Worm (Caenorhabditis elegans) whole organism, early embryonic: ENCODE data around the gene R13D11.1.

Source experiments
- B0310.2 ChIP-seq: sonication (generic microtip); optimal IDR thresholded peaks from 2 replicates; lab custom pipeline; 2016; ENCODE audit warnings: mild to moderate bottlenecking, missing genetic modification characterization, missing compliant biosample characterization
- F13C5.2 ChIP-seq: sonication (generic microtip); optimal IDR thresholded peaks from 2 replicates; lab custom pipeline; 2017; ENCODE audit warnings: mild to moderate bottlenecking, missing genetic modification characterization, inconsistent platforms, missing compliant biosample characterization
- aly-1 ChIP-seq: sonication (generic microtip); optimal IDR thresholded peaks from 2 replicates; lab custom pipeline; 2016; ENCODE audit warnings: missing genetic modification characterization, missing compliant biosample characterization
- ama-1 ChIP-seq: fragments of 150-350 bp; optimal IDR thresholded peaks from 2 replicates; lab custom pipeline; 2014
- ceh-13 ChIP-seq: fragments of 200-800 bp; sonication (Bioruptor generic); optimal IDR thresholded peaks from 2 replicates; lab custom pipeline; 2018; ENCODE audit warnings: mild to moderate bottlenecking, missing genetic modification characterization, missing compliant biosample characterization
- ceh-36 ChIP-seq: sonication (generic microtip); optimal IDR thresholded peaks from 2 replicates; lab custom pipeline; 2016; ENCODE audit warnings: missing genetic modification characterization, inconsistent platforms, missing compliant biosample characterization
- ets-7 ChIP-seq: sonication (generic microtip); optimal IDR thresholded peaks from 2 replicates; lab custom pipeline; 2016; ENCODE audit warnings: missing genotype, missing genetic modification characterization, missing compliant biosample characterization
- flt-1 ChIP-seq: fragments of 200-800 bp; sonication (Bioruptor generic); IDR thresholded peaks from 2 replicates; pipeline ENCODE4 v1.3.6; 2022; ENCODE audit warnings: missing genetic modification characterization, missing compliant biosample characterization
- hmbx-1 ChIP-seq: sonication (generic microtip); optimal IDR thresholded peaks from 2 replicates; lab custom pipeline; 2016; ENCODE audit warnings: mild to moderate bottlenecking, missing genetic modification characterization, missing compliant biosample characterization
- hmg-4 ChIP-seq: fragments of 200-800 bp; sonication (Bioruptor generic); optimal IDR thresholded peaks from 2 replicates; lab custom pipeline; 2018; ENCODE audit warnings: mild to moderate bottlenecking, missing genetic modification characterization, missing compliant biosample characterization
- hnd-1 ChIP-seq: sonication (generic microtip); optimal IDR thresholded peaks from 2 replicates; lab custom pipeline; 2016; ENCODE audit warnings: missing genetic modification characterization, missing compliant biosample characterization
- pes-1 ChIP-seq: fragments of 200-800 bp; sonication (Bioruptor generic); IDR thresholded peaks from 2 replicates; pipeline ENCODE4 v1.3.6; 2022; ENCODE audit warnings: missing genetic modification reagents, missing genetic modification characterization, missing compliant biosample characterization
- scrt-1 ChIP-seq: fragments of 200-800 bp; sonication (Bioruptor generic); IDR thresholded peaks from 2 replicates; pipeline ENCODE4 v1.3.6; 2022; ENCODE audit warnings: missing genetic modification characterization, missing compliant biosample characterization
- sea-1 ChIP-seq: fragments of 200-800 bp; sonication (Bioruptor generic); conservative IDR thresholded peaks from 2 replicates; pipeline ENCODE4 v1.3.6; 2022; ENCODE audit warnings: missing genetic modification characterization, missing compliant biosample characterization
- tbx-11 ChIP-seq: fragments of 200-800 bp; sonication (Bioruptor generic); IDR thresholded peaks from 2 replicates; pipeline ENCODE4 v1.3.6; 2022; ENCODE audit warnings: missing genetic modification characterization, missing compliant biosample characterization
- tbx-37 ChIP-seq: fragments of 200-800 bp; sonication (Bioruptor generic); conservative IDR thresholded peaks from 2 replicates; pipeline ENCODE4 v1.3.6; 2022; ENCODE audit warnings: missing genetic modification reagents, missing genetic modification characterization, missing compliant biosample characterization
- tra-4 ChIP-seq: sonication (generic microtip); optimal IDR thresholded peaks from 2 replicates; lab custom pipeline; 2017; ENCODE audit warnings: missing genetic modification characterization, missing compliant biosample characterization

The R13D11.1 gene

DNA sequence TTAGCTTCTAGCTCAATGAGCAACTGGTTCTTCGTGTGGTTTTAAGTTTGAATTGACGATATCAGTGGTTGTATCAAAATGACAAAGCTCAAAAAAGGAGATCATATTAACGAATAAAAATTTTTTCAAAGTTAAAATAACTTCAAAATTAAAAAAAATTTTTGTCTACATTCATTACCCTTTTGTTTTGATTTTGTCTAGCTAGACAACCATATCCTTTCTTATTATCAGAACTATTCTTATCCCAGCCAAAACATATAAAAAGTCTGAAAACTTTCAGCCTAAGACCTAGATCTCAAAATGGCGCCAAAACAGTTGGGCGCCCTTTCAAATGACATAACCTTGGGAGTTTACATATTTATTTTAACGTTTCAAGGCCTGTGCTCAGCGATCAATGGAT lies at the start of gene R13D11.1:
TSS of gene R13D11.1 (plus strand) at position 301 of the 400 bp plus-strand sequence.
- TF ChIP-seq hmbx-1 (tag; lab: Kevin White, UChicago) (no peak), hnd-1 (tag; lab: Kevin White, UChicago) (no peak), sea-1 (GFP tag; lab: Robert Waterston, UW) (no peak), scrt-1 (GFP tag; lab: Robert Waterston, UW) (no peak), pes-1 (no peak)

DNA sequence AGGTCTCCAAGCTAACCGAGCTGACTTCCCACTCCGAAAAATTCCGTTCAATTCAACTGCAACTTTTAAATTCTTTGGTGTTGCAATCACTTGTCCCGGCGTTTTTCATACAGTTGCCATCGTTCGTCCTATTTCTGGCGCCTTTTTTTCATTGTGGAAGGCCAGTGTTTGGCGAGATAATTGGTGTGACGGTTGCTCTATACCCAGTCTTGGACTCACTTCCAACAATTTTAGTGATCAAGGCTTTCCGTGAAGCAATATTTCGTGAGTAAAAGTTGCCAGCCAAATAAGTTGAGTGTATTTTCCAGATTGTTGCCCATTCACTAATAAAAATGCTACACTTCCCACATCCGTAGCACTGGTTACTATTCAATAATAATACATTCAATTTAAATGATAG lies 45.1 kb upstream of the R13D11.1 start:
- TF ChIP-seq tra-4 (tag; lab: Kevin White, UChicago) (no peak), scrt-1 (GFP tag; lab: Robert Waterston, UW) (no peak), hmg-4 (GFP tag; lab: Kevin White, UChicago) (no peak), B0310.2 (tag; lab: Kevin White, UChicago) (no peak), ceh-36 (tag; lab: Kevin White, UChicago) (no peak), aly-1 (no peak), ceh-13 (GFP tag; lab: Kevin White, UChicago) (no peak), tbx-37 (GFP tag; lab: Robert Waterston, UW) (no peak), hmbx-1 (tag; lab: Kevin White, UChicago) (no peak), hnd-1 (tag; lab: Kevin White, UChicago) (no peak)

DNA sequence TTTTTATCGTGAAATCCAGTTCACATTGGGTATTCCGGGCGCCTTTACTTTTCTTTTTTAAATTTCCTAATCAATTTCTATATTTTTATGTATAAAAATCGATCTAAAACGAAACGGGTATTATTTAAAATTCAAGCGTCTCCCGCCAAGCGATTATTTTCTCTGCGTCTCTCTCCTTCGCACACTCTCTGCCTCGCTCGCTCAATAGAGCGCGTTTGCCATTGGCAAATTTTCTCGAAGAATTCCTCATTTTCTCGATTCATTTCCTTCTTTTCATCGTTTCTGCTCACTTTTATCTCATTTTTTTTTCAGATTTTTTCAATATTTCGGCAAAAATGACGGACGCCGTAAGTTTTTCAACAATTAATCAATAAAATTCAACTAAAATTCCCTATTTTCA lies 44.0 kb upstream of the R13D11.1 start, which contains the start of gene sti-1:
TSS of gene sti-1 (plus strand) at position 263 of the 400 bp plus-strand sequence.
- TF ChIP-seq F13C5.2 (tag; lab: Kevin White, UChicago) (peak; percentile 34), scrt-1 (GFP tag; lab: Robert Waterston, UW) (no peak)

DNA sequence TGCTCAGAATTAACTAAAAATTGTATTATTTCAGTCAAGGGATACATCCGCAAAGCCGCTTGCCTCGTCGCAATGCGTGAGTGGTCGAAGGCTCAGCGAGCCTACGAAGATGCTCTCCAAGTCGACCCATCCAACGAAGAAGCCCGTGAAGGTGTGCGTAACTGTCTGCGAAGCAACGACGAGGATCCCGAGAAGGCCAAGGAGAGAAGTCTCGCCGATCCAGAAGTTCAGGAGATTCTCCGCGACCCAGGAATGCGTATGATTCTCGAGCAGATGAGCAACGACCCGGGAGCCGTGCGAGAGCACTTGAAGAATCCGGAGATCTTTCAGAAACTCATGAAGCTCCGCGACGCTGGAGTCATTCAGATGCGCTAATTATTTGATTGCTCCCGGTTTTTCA lies 42.9 kb upstream of the R13D11.1 start:
- no peak for TF ChIP-seq sea-1 (GFP tag; lab: Robert Waterston, UW)
- no peak for TF ChIP-seq hnd-1 (tag; lab: Kevin White, UChicago)
- TF ChIP-seq pes-1: no peak
- TF ChIP-seq tbx-37 (GFP tag; lab: Robert Waterston, UW): no peak
- no peak for TF ChIP-seq scrt-1 (GFP tag; lab: Robert Waterston, UW)
- no peak for TF ChIP-seq flt-1 (GFP tag; lab: Robert Waterston, UW)
- TF ChIP-seq B0310.2 (tag; lab: Kevin White, UChicago): no peak
- no peak for TF ChIP-seq aly-1
- TF ChIP-seq ama-1 (lab: Kevin White, UChicago): no peak

- TF ChIP-seq sea-1 (GFP tag; lab: Robert Waterston, UW) (0 out of 2 replicates have a peak, but pooled peaks have one; percentile 44), B0310.2 (tag; lab: Kevin White, UChicago) (no peak), tbx-11 (GFP tag; lab: Robert Waterston, UW) (no peak), hnd-1 (tag; lab: Kevin White, UChicago) (no peak)
Observed at ce11 chrV:774875-775359, 42.4 kb upstream of the R13D11.1 start, which contains the start of gene srbc-58. Gene srbc-58 (plus strand): TSS chrV:774995.

- TF ChIP-seq tbx-37 (GFP tag; lab: Robert Waterston, UW): no peak
- no peak for TF ChIP-seq tbx-11 (GFP tag; lab: Robert Waterston, UW)
- TF ChIP-seq B0310.2 (tag; lab: Kevin White, UChicago): no peak
- no peak for TF ChIP-seq hmbx-1 (tag; lab: Kevin White, UChicago)
- TF ChIP-seq ets-7 (tag; lab: Kevin White, UChicago): no peak
- no peak for TF ChIP-seq ceh-13 (GFP tag; lab: Kevin White, UChicago)
- no peak for TF ChIP-seq tra-4 (tag; lab: Kevin White, UChicago)
- no peak for TF ChIP-seq F13C5.2 (tag; lab: Kevin White, UChicago)
- no peak for TF ChIP-seq hmg-4 (GFP tag; lab: Kevin White, UChicago)
- TF ChIP-seq pes-1: no peak
- no peak for TF ChIP-seq ama-1 (lab: Kevin White, UChicago)
- no peak for TF ChIP-seq sea-1 (GFP tag; lab: Robert Waterston, UW)
- no peak for TF ChIP-seq aly-1
- no peak for TF ChIP-seq hnd-1 (tag; lab: Kevin White, UChicago)
- TF ChIP-seq flt-1 (GFP tag; lab: Robert Waterston, UW): no peak
Observed at ce11 chrV:777285-777684, 40.0 kb upstream of the R13D11.1 start, which contains the start of gene R09E12.9. Gene R09E12.9 (plus strand): TSS chrV:777600.

DNA sequence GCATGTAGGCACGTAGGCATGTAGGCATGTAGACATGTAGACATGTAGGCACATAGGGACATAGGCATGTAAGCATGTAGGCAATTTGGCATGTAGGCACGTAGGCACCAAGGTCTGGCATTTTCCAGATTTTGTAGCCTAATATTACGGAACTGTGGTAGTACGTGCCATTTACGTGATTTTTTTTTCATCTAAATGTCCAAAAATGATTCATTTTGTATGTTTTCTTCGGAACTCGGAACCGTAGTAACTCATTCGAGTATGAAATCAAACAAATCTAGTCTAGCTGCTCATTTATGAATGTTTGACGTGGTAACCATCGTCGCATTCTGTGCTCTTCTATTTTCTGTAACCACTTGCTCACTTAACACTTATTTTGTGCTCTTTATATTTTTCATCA lies 38.9 kb upstream of the R13D11.1 start, which contains the start of gene srbc-59:
TSS of gene srbc-59 (plus strand) at position 301 of the 400 bp plus-strand sequence.
- TF ChIP-seq tra-4 (tag; lab: Kevin White, UChicago) (no peak), tbx-11 (GFP tag; lab: Robert Waterston, UW) (no peak), ets-7 (tag; lab: Kevin White, UChicago) (no peak)

ce11 chrV:779999-780398 lies 37.3 kb upstream of the R13D11.1 start, which contains the start of gene srbc-60:
Gene srbc-60 (plus strand): TSS chrV:780299.
- no peak for TF ChIP-seq pes-1
- no peak for TF ChIP-seq F13C5.2 (tag; lab: Kevin White, UChicago)
- TF ChIP-seq ets-7 (tag; lab: Kevin White, UChicago): no peak
- TF ChIP-seq hnd-1 (tag; lab: Kevin White, UChicago): no peak
- no peak for TF ChIP-seq ceh-36 (tag; lab: Kevin White, UChicago)
- no peak for TF ChIP-seq tbx-37 (GFP tag; lab: Robert Waterston, UW)
- no peak for TF ChIP-seq ama-1 (lab: Kevin White, UChicago)
- TF ChIP-seq scrt-1 (GFP tag; lab: Robert Waterston, UW): no peak
- no peak for TF ChIP-seq B0310.2 (tag; lab: Kevin White, UChicago)
- no peak for TF ChIP-seq sea-1 (GFP tag; lab: Robert Waterston, UW)
- TF ChIP-seq hmg-4 (GFP tag; lab: Kevin White, UChicago): no peak
- TF ChIP-seq flt-1 (GFP tag; lab: Robert Waterston, UW): no peak
- no peak for TF ChIP-seq hmbx-1 (tag; lab: Kevin White, UChicago)
- TF ChIP-seq tbx-11 (GFP tag; lab: Robert Waterston, UW): no peak
